Worm (Caenorhabditis elegans) whole organism, L1 larva: ENCODE measurements around the gene Y116F11B.14.

Source experiments
- elt-2 ChIP-seq: sonication (generic microtip); optimal IDR thresholded peaks from 2 replicates; lab custom pipeline; 2016; ENCODE audit warnings: missing genetic modification characterization, mild to moderate bottlenecking, inconsistent platforms, missing compliant biosample characterization, missing genetic modification reagents
- lin-13 ChIP-seq: fragments of 150-350 bp; optimal IDR thresholded peaks from 2 replicates; lab custom pipeline; 2014; ENCODE audit warnings: missing biosample characterization, missing genetic modification reagents, missing genetic modification characterization
- mdl-1 ChIP-seq, 2 experiments: fragments of 150-350 bp; optimal IDR thresholded peaks; 2 replicates each; lab custom pipeline; 2014 to 2017; ENCODE audit warnings: missing biosample characterization in 2 of 2, missing genetic modification characterization in 2 of 2, inconsistent platforms in 1 of 2
- nhr-47 ChIP-seq: sonication (generic microtip); optimal IDR thresholded peaks from 2 replicates; lab custom pipeline; 2016; ENCODE audit warnings: mild to moderate bottlenecking, missing genetic modification characterization, moderate library complexity, missing compliant biosample characterization
- nhr-90 ChIP-seq: sonication (generic microtip); optimal IDR thresholded peaks from 2 replicates; lab custom pipeline; 2016; ENCODE audit warnings: mild to moderate bottlenecking, missing genetic modification characterization, missing compliant biosample characterization; ENCODE audit not compliant: poor library complexity
- unc-130 ChIP-seq: fragments of 150-350 bp; optimal IDR thresholded peaks from 2 replicates; lab custom pipeline; 2017; ENCODE audit warnings: missing biosample characterization, missing genetic modification characterization, inconsistent platforms
- ztf-4 ChIP-seq: fragments of 150-350 bp; optimal IDR thresholded peaks from 2 replicates; lab custom pipeline; 2014; ENCODE audit warnings: missing biosample characterization, missing genetic modification characterization

DNA sequence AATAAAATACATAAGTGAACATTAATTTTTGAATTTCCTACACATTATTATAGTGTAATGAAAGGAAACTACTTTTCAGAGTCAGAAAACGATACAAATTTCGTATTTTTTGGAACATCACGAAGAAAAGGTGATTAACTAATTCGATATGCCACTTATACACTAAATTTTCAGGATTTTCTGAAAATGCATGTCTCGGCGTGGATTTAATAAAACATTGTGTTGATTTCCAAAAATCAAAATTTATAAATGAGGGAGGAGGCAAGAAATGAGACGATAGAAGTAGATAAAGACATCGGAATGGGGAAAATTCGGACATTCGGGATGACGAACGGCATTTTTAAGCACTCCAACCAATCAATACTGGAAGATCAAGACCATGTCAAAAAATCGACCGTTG is at the start of gene Y116F11B.14:
- no peak for TF ChIP-seq nhr-47 (tag; lab: Kevin White, UChicago)
- no peak for TF ChIP-seq mdl-1 (tag; optimal IDR thresholded peaks at IDR 0.05; lab: Kevin White, UChicago)
- no peak for TF ChIP-seq lin-13 (GFP tag; lab: Kevin White, UChicago)
- TF ChIP-seq elt-2 (tag; lab: Kevin White, UChicago): no peak
- TF ChIP-seq nhr-90 (tag; lab: Kevin White, UChicago): no peak
- TF ChIP-seq unc-130 (tag; lab: Kevin White, UChicago): no peak
- TF ChIP-seq ztf-4: no peak
